Worm (Caenorhabditis elegans) whole organism, L2 larva: ENCODE results near the gene cyp-33C5.

Experiments used
- ama-1 ChIP-seq: fragments of 150-350 bp; optimal IDR thresholded peaks from 2 replicates; lab custom pipeline; 2018; ENCODE audit warnings: inconsistent platforms
- snpc-4 ChIP-seq: fragments of 150-350 bp; optimal IDR thresholded peaks from 2 replicates; lab custom pipeline; 2014; ENCODE audit warnings: missing biosample characterization, missing genetic modification characterization

- TF ChIP-seq snpc-4 (tag; lab: Kevin White, UChicago), result no peak
- no peak for TF ChIP-seq ama-1 (lab: Kevin White, UChicago)
Measured at ce11 chrV:2254553-2255124, 9.8 kb downstream of the cyp-33C5 start, which contains the start of gene str-253.
